Worm (Caenorhabditis elegans): ENCODE data around the gene ipla-6.

- TF ChIP-seq sem-4 (tag; optimal IDR thresholded peaks at IDR 0.05) = no peak
- no peak for TF ChIP-seq ztf-11 (tag; optimal IDR thresholded peaks at IDR 0.05)
- TF ChIP-seq nhr-25 (tag; optimal IDR thresholded peaks at IDR 0.05) = no peak
- no peak for TF ChIP-seq zag-1 (tag; optimal IDR thresholded peaks at IDR 0.05)
- TF ChIP-seq lin-39 (tag; optimal IDR thresholded peaks at IDR 0.05) = no peak
- no peak for TF ChIP-seq aly-2 (tag; optimal IDR thresholded peaks at IDR 0.05)
- no peak for TF ChIP-seq unc-39 (tag; optimal IDR thresholded peaks at IDR 0.05)
- TF ChIP-seq nhr-237 (tag; optimal IDR thresholded peaks at IDR 0.05) = no peak
- TF ChIP-seq ZK546.5 (tag; optimal IDR thresholded peaks at IDR 0.05) = no peak
- TF ChIP-seq lin-13 (GFP tag; optimal IDR thresholded peaks at IDR 0.05) = no peak
- TF ChIP-seq nhr-10 (tag; optimal IDR thresholded peaks at IDR 0.05) = no peak
- TF ChIP-seq R02D3.7 (tag; optimal IDR thresholded peaks at IDR 0.05) = no peak
These were observed 26.2 kb downstream of the ipla-6 start for ce11 chrIV:6363604-6364003.

All from whole organism, L2 larva.